Fruit fly (Drosophila melanogaster) whole organism, embryonic: ENCODE results near the gene CG14515.

Experiments used
- Ada2b ChIP-seq: fragments of 200-800 bp; sonication (Bioruptor generic); IDR thresholded peaks from 2 replicates; pipeline ENCODE4 v1.3.6; 2022; ENCODE audit warnings: missing biosample characterization, missing genetic modification characterization
- Atf6 ChIP-seq: fragments of 200-800 bp; sonication (Bioruptor generic); IDR thresholded peaks from 2 replicates; pipeline ENCODE4 v1.3.6; 2022; ENCODE audit warnings: missing biosample characterization, missing genetic modification characterization
- Awh ChIP-seq: fragments of 200-800 bp; sonication (Bioruptor generic); IDR thresholded peaks from 2 replicates; pipeline ENCODE4, ENCODE4 v1.3.6; 2022; ENCODE audit warnings: missing biosample characterization, missing genetic modification characterization
- CG1024 ChIP-seq: fragments of 200-800 bp; sonication (Bioruptor generic); IDR thresholded peaks from 2 replicates; pipeline ENCODE4 v1.3.6; 2022; ENCODE audit warnings: missing biosample characterization, missing genetic modification characterization
- CG10565 ChIP-seq: fragments of 200-800 bp; sonication (Bioruptor generic); optimal IDR thresholded peaks from 3 replicates; lab custom pipeline; 2016; ENCODE audit warnings: missing biosample characterization, mild to moderate bottlenecking, missing genetic modification characterization
- CG11723 ChIP-seq: fragments of 200-800 bp; sonication (Bioruptor generic); optimal IDR thresholded peaks from 2 replicates; lab custom pipeline; 2017; ENCODE audit warnings: missing biosample characterization, mild to moderate bottlenecking, missing genetic modification characterization
- CG12071 ChIP-seq: fragments of 200-800 bp; sonication (Bioruptor generic); optimal IDR thresholded peaks from 3 replicates; lab custom pipeline; 2018; ENCODE audit warnings: missing biosample characterization, mild to moderate bottlenecking, missing genetic modification characterization
- CG12104 ChIP-seq: fragments of 200-800 bp; sonication (Bioruptor generic); optimal IDR thresholded peaks from 3 replicates; lab custom pipeline; 2016; ENCODE audit warnings: missing biosample characterization, missing genetic modification characterization
- CG12299 ChIP-seq: fragments of 200-800 bp; sonication (Bioruptor generic); optimal IDR thresholded peaks from 2 replicates; lab custom pipeline; 2018; ENCODE audit warnings: missing biosample characterization, mild to moderate bottlenecking, missing genetic modification characterization
- CG12659 ChIP-seq: fragments of 200-800 bp; sonication (Bioruptor generic); optimal IDR thresholded peaks from 3 replicates; lab custom pipeline; 2017; ENCODE audit warnings: mild to moderate bottlenecking, missing biosample characterization, missing genetic modification reagents, missing genetic modification characterization
- CG13296 ChIP-seq: fragments of 200-800 bp; sonication (Bioruptor generic); optimal IDR thresholded peaks from 3 replicates; lab custom pipeline; 2018; ENCODE audit warnings: missing biosample characterization, mild to moderate bottlenecking, missing genetic modification characterization
- CG15601 ChIP-seq: fragments of 200-800 bp; sonication (Bioruptor generic); optimal IDR thresholded peaks from 3 replicates; lab custom pipeline; 2019; ENCODE audit warnings: missing biosample characterization, mild to moderate bottlenecking, missing genetic modification characterization, moderate library complexity
- CG1602 ChIP-seq: fragments of 200-800 bp; sonication (Bioruptor generic); optimal IDR thresholded peaks from 3 replicates; lab custom pipeline; 2016; ENCODE audit warnings: missing biosample characterization, missing genetic modification characterization
- CG1647 ChIP-seq: fragments of 200-800 bp; sonication (Bioruptor generic); optimal IDR thresholded peaks from 3 replicates; lab custom pipeline; 2016; ENCODE audit warnings: missing biosample characterization, missing genetic modification characterization
- CG30020 ChIP-seq: fragments of 200-800 bp; optimal IDR thresholded peaks from 2 replicates; lab custom pipeline; 2019; ENCODE audit warnings: missing biosample characterization, mild to moderate bottlenecking, missing genetic modification characterization, moderate library complexity
- CG31365 ChIP-seq: fragments of 200-800 bp; sonication (Bioruptor generic); optimal IDR thresholded peaks from 2 replicates; lab custom pipeline; 2018; ENCODE audit warnings: missing biosample characterization, mild to moderate bottlenecking, missing genetic modification characterization
- CG6689 ChIP-seq: fragments of 200-800 bp; sonication (Bioruptor generic); IDR thresholded peaks from 2 replicates; pipeline ENCODE4 v1.3.6; 2022; ENCODE audit warnings: missing biosample characterization, missing genetic modification characterization
- CG8290 ChIP-seq, 3 experiments: fragments of 200-800 bp; sonication (Bioruptor generic); optimal IDR thresholded peaks; 2 replicates each; lab custom pipeline; 2016 to 2019; ENCODE audit warnings: missing biosample characterization in 3 of 3, missing genetic modification characterization in 3 of 3, mild to moderate bottlenecking in 2 of 3, moderate library complexity in 1 of 3
- CG8388 ChIP-seq: fragments of 200-800 bp; sonication (Bioruptor generic); optimal IDR thresholded peaks from 2 replicates; lab custom pipeline; 2019; ENCODE audit warnings: missing biosample characterization, mild to moderate bottlenecking, missing genetic modification characterization, moderate library complexity
- CG9437 ChIP-seq: fragments of 200-800 bp; sonication (Bioruptor generic); optimal IDR thresholded peaks from 2 replicates; lab custom pipeline; 2018; ENCODE audit warnings: missing biosample characterization, mild to moderate bottlenecking, missing genetic modification characterization
- Chrac-16 ChIP-seq: fragments of 200-800 bp; sonication (Bioruptor generic); optimal IDR thresholded peaks from 3 replicates; lab custom pipeline; 2016; ENCODE audit warnings: missing biosample characterization, missing genetic modification characterization
- Deaf1 ChIP-seq: fragments of 200-800 bp; optimal IDR thresholded peaks from 3 replicates; lab custom pipeline; 2019; ENCODE audit warnings: missing biosample characterization, mild to moderate bottlenecking, missing genetic modification characterization, moderate library complexity
- Dp ChIP-seq: fragments of 200-800 bp; sonication (Bioruptor generic); optimal IDR thresholded peaks from 2 replicates; lab custom pipeline; 2018; ENCODE audit warnings: missing biosample characterization, mild to moderate bottlenecking, missing genetic modification characterization, moderate library complexity
- Hmx ChIP-seq: fragments of 200-800 bp; sonication (Bioruptor generic); optimal IDR thresholded peaks from 2 replicates; lab custom pipeline; 2016; ENCODE audit warnings: missing biosample characterization, missing genetic modification characterization
- Nf-YC ChIP-seq: fragments of 200-800 bp; optimal IDR thresholded peaks from 3 replicates; lab custom pipeline; 2019; ENCODE audit warnings: missing biosample characterization, mild to moderate bottlenecking, missing genetic modification characterization, moderate library complexity
- Oaz ChIP-seq: fragments of 200-800 bp; sonication (Bioruptor generic); IDR thresholded peaks from 2 replicates; pipeline ENCODE4 v1.3.6; 2022; ENCODE audit warnings: missing biosample characterization, missing genetic modification characterization
- Oli ChIP-seq: fragments of 200-800 bp; sonication (Bioruptor generic); optimal IDR thresholded peaks from 2 replicates; lab custom pipeline; 2018; ENCODE audit warnings: missing biosample characterization, mild to moderate bottlenecking, missing genetic modification characterization, moderate library complexity
- Sin3A ChIP-seq: fragments of >200 bp; optimal IDR thresholded peaks from 2 replicates; lab custom pipeline; 2018
- btn ChIP-seq: fragments of 200-800 bp; sonication (Bioruptor generic); optimal IDR thresholded peaks from 2 replicates; lab custom pipeline; 2016; ENCODE audit warnings: missing biosample characterization, missing genetic modification characterization
- cg ChIP-seq: fragments of 200-800 bp; sonication (Bioruptor generic); optimal IDR thresholded peaks from 3 replicates; lab custom pipeline; 2019; ENCODE audit warnings: missing biosample characterization, mild to moderate bottlenecking, missing genetic modification characterization, moderate library complexity
- chinmo ChIP-seq: fragments of 200-800 bp; sonication (Bioruptor generic); IDR thresholded peaks from 4 replicates; pipeline ENCODE4 v1.3.6; 2022; ENCODE audit warnings: missing biosample characterization, missing genetic modification characterization; ENCODE audit not compliant: partially characterized antibody
- chm ChIP-seq: fragments of 200-800 bp; sonication (Bioruptor generic); IDR thresholded peaks from 2 replicates; pipeline ENCODE4 v1.3.6; 2022; ENCODE audit warnings: missing biosample characterization, missing genetic modification characterization
- ci ChIP-seq: fragments of 200-800 bp; sonication (Bioruptor generic); IDR thresholded peaks from 3 replicates; pipeline ENCODE4 v1.3.6; 2022; ENCODE audit warnings: missing biosample characterization, missing genetic modification characterization
- croc ChIP-seq: fragments of 200-800 bp; sonication (Bioruptor generic); conservative IDR thresholded peaks from 3 replicates; pipeline ENCODE4 v1.3.6; 2022; ENCODE audit warnings: missing biosample characterization, missing genetic modification characterization
- fd3F ChIP-seq: fragments of 200-800 bp; sonication (Bioruptor generic); optimal IDR thresholded peaks from 2 replicates; lab custom pipeline; 2018; ENCODE audit warnings: missing biosample characterization, mild to moderate bottlenecking, missing genetic modification characterization, moderate library complexity
- fd96Cb ChIP-seq: fragments of 200-800 bp; sonication (Bioruptor generic); optimal IDR thresholded peaks from 2 replicates; lab custom pipeline; 2018; ENCODE audit warnings: missing biosample characterization, mild to moderate bottlenecking, missing genetic modification characterization, moderate library complexity
- her ChIP-seq: fragments of 200-800 bp; sonication (Bioruptor generic); optimal IDR thresholded peaks from 2 replicates; lab custom pipeline; 2016; ENCODE audit warnings: missing biosample characterization, missing genetic modification characterization
- hth ChIP-seq: fragments of >200 bp; optimal IDR thresholded peaks from 2 replicates; lab custom pipeline; 2017; ENCODE audit warnings: inconsistent platforms
- klu ChIP-seq: fragments of 200-800 bp; sonication (Bioruptor generic); IDR thresholded peaks from 2 replicates; pipeline ENCODE4 v1.3.6; 2022; ENCODE audit warnings: missing biosample characterization, missing genetic modification characterization
- lbe ChIP-seq: fragments of 200-800 bp; sonication (Bioruptor generic); optimal IDR thresholded peaks from 2 replicates; lab custom pipeline; 2016; ENCODE audit warnings: missing biosample characterization, mild to moderate bottlenecking, missing genetic modification characterization
- pfk ChIP-seq: fragments of 200-800 bp; sonication (Bioruptor generic); optimal IDR thresholded peaks from 2 replicates; lab custom pipeline; 2018; ENCODE audit warnings: missing biosample characterization, mild to moderate bottlenecking, missing genetic modification characterization, moderate library complexity
- pita ChIP-seq: fragments of 200-800 bp; sonication (Bioruptor generic); optimal IDR thresholded peaks from 2 replicates; lab custom pipeline; 2017; ENCODE audit warnings: missing biosample characterization, mild to moderate bottlenecking, missing genetic modification characterization
- psq ChIP-seq: fragments of 200-800 bp; sonication (Bioruptor generic); optimal IDR thresholded peaks from 2 replicates; lab custom pipeline; 2017; ENCODE audit warnings: missing biosample characterization, missing genetic modification characterization
- pum ChIP-seq: fragments of 200-800 bp; sonication (Bioruptor generic); optimal IDR thresholded peaks from 2 replicates; lab custom pipeline; 2016; ENCODE audit warnings: missing biosample characterization, missing genetic modification characterization
- repo ChIP-seq: fragments of 200-800 bp; sonication (Bioruptor generic); optimal IDR thresholded peaks from 2 replicates; lab custom pipeline; 2016; ENCODE audit warnings: missing biosample characterization, missing genetic modification characterization
- sens ChIP-seq: fragments of 200-800 bp; sonication (Bioruptor generic); peaks from one replicate; lab custom pipeline; 2016; ENCODE audit warnings: missing biosample characterization, missing genetic modification characterization
- slp2 ChIP-seq: fragments of 200-800 bp; sonication (Bioruptor generic); optimal IDR thresholded peaks from 2 replicates; lab custom pipeline; 2016; ENCODE audit warnings: missing biosample characterization, missing genetic modification characterization
- tin ChIP-seq: fragments of 200-800 bp; sonication (Bioruptor generic); optimal IDR thresholded peaks from 3 replicates; lab custom pipeline; 2016; ENCODE audit warnings: missing biosample characterization, missing genetic modification characterization
- trem ChIP-seq: fragments of 200-800 bp; optimal IDR thresholded peaks from 3 replicates; lab custom pipeline; 2019; ENCODE audit warnings: missing biosample characterization, mild to moderate bottlenecking, missing genetic modification characterization, moderate library complexity
- z ChIP-seq: fragments of 200-800 bp; sonication (Bioruptor generic); IDR thresholded peaks from 3 replicates; pipeline ENCODE4 v1.3.6; 2022; ENCODE audit warnings: missing biosample characterization, missing genetic modification characterization
- zen2 ChIP-seq: fragments of 200-800 bp; sonication (Bioruptor generic); IDR thresholded peaks from 3 replicates; pipeline ENCODE4 v1.3.6; 2022; ENCODE audit warnings: missing biosample characterization, missing genetic modification characterization; ENCODE audit not compliant: partially characterized antibody

CG14515 gene

dm6 chr3R:29219948-29220347 is 22.6 kb downstream of the CG14515 start, which contains the start of gene eEF1gamma (continued):
- TF ChIP-seq chinmo (GFP tag; lab: Robert Waterston, UW) = peak; percentile 91; the same call in 2 of the 4 replicates
- peak; percentile 87 for TF ChIP-seq CG1647 (GFP tag; lab: Kevin White, UChicago)
- TF ChIP-seq CG13296 = peak; percentile 98
- peak; percentile 92 for TF ChIP-seq CG6689 (GFP tag; lab: Robert Waterston, UW)
- TF ChIP-seq CG30020 (tag; lab: Kevin White, UChicago) = peak; percentile 75
- peak; percentile 90 for TF ChIP-seq trem
- TF ChIP-seq CG8388 (GFP tag; lab: Kevin White, UChicago) = peak; percentile 90
- TF ChIP-seq Atf6 (GFP tag; lab: Robert Waterston, UW) = peak; percentile 94
- TF ChIP-seq repo (GFP tag; lab: Kevin White, UChicago) = peak; percentile 95
- TF ChIP-seq CG12071 (GFP tag; lab: Kevin White, UChicago) = peak; percentile 97
- peak; percentile 85 for TF ChIP-seq CG12299
- TF ChIP-seq croc (GFP tag; lab: Robert Waterston, UW) = peak; percentile 85
- peak; percentile 99 for TF ChIP-seq sens (GFP tag; lab: Kevin White, UChicago)
- TF ChIP-seq Awh (GFP tag; lab: Robert Waterston, UW) = peak; percentile 96
- peak; percentile 97 for TF ChIP-seq CG12104 (GFP tag; lab: Kevin White, UChicago)
- TF ChIP-seq slp2 (GFP tag; lab: Kevin White, UChicago) = peak; percentile 91
- peak; percentile 80 for TF ChIP-seq Chrac-16
- peak; percentile 78 for TF ChIP-seq z (GFP tag; lab: Robert Waterston, UW)
- TF ChIP-seq klu (GFP tag; lab: Robert Waterston, UW) = peak; percentile 74; the same call in 1 of the 2 replicates
- TF ChIP-seq fd96Cb = peak; percentile 79
- TF ChIP-seq CG11723 = peak; percentile 95
- TF ChIP-seq Nf-YC (tag; lab: Kevin White, UChicago) = peak; percentile 81
- peak; percentile 75 for TF ChIP-seq CG1602 (GFP tag; lab: Kevin White, UChicago)
- peak; percentile 88 for TF ChIP-seq zen2
- peak; percentile 93 for TF ChIP-seq CG1024
- no peak for TF ChIP-seq cg (GFP tag; lab: Kevin White, UChicago)
- peak; percentile 98 for TF ChIP-seq CG12659 (GFP tag; lab: Kevin White, UChicago)
- no peak for TF ChIP-seq hth
- TF ChIP-seq pum (GFP tag; lab: Kevin White, UChicago) = peak; percentile 87
- TF ChIP-seq CG15601 = peak; percentile 92
- TF ChIP-seq CG8290 (GFP tag; optimal IDR thresholded peaks at IDR 0.05; lab: Kevin White, UChicago) = peak; percentile 97
- peak; percentile 97 for TF ChIP-seq CG8290 (tag; optimal IDR thresholded peaks at IDR 0.05; lab: Kevin White, UChicago)
- TF ChIP-seq CG10565 (GFP tag; lab: Kevin White, UChicago) = peak; percentile 82
- TF ChIP-seq pfk = peak; percentile 84
- peak; percentile 98 for TF ChIP-seq chm (GFP tag; lab: Robert Waterston, UW)
- TF ChIP-seq tin (GFP tag; lab: Kevin White, UChicago) = peak; percentile 91
- TF ChIP-seq CG31365 (tag; lab: Kevin White, UChicago) = peak; percentile 90
- peak; percentile 52 for TF ChIP-seq Dp (GFP tag; lab: Kevin White, UChicago)
- peak; percentile 85 for TF ChIP-seq lbe
- peak; percentile 70 for TF ChIP-seq Deaf1 (tag; lab: Kevin White, UChicago)
- TF ChIP-seq pita (GFP tag; lab: Kevin White, UChicago) = no peak
- peak; percentile 77 for TF ChIP-seq psq (GFP tag; lab: Kevin White, UChicago)
- peak; percentile 99 for TF ChIP-seq ci (GFP tag; lab: Robert Waterston, UW)
- TF ChIP-seq Oli = peak; percentile 90
- peak; percentile 95 for TF ChIP-seq btn (GFP tag; lab: Kevin White, UChicago)
- TF ChIP-seq CG9437 (GFP tag; lab: Kevin White, UChicago) = peak; percentile 92
- peak; percentile 93 for TF ChIP-seq fd3F (GFP tag; lab: Kevin White, UChicago)
- TF ChIP-seq Oaz (GFP tag; lab: Robert Waterston, UW) = peak; percentile 91
- TF ChIP-seq Sin3A (lab: Kevin White, UChicago) = peak; percentile 60
- TF ChIP-seq Ada2b (GFP tag; lab: Robert Waterston, UW) = peak; percentile 92
- TF ChIP-seq Hmx (GFP tag; lab: Kevin White, UChicago) = no peak
- TF ChIP-seq her (GFP tag; lab: Kevin White, UChicago) = peak; percentile 94
